Worm (Caenorhabditis elegans): ENCODE results near the gene T27D12.6.

DNA sequence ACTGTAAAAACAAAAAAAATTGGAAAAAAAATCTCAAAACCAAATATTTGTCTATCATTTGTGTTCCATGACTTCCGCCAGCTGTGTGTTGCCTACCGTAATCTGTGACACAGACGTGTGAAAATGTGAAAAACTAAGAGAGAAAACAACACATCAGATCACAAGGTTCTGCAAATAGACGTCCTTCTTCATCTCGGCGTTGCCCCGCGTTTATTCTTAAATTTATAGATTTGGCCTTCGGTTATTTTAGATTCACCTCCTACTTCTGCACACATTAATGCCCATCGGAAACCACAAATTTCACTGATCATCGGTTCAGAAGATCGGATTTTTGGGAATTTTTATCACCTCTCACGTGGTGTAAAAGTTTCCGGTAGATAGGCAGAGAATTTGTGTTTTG is 3.8 kb downstream of the T27D12.6 start:
- TF ChIP-seq attf-5 (GFP tag; optimal IDR thresholded peaks at IDR 0.05) (no peak), hsf-1 (GFP tag; IDR thresholded peaks at IDR 0.05) (no peak), him-1 (tag; optimal IDR thresholded peaks at IDR 0.05) (no peak), gei-17 (GFP tag; optimal IDR thresholded peaks at IDR 0.05) (no peak), pbrm-1 (GFP tag; IDR thresholded peaks at IDR 0.05) (no peak), hmg-20 (GFP tag; IDR thresholded peaks at IDR 0.05) (no peak), dpl-1 (GFP tag; optimal IDR thresholded peaks at IDR 0.05) (no peak), lir-1 (GFP tag; conservative IDR thresholded peaks at IDR 0.05) (no peak), F37B4.10 (GFP tag; IDR thresholded peaks at IDR 0.05) (no peak)
